Fruit fly (Drosophila melanogaster): ENCODE measurements around the gene CG11037.
A peak's percentile ranks its signal among the peaks of the same experiment; 100 is the strongest.

Gene CG11037

DNA sequence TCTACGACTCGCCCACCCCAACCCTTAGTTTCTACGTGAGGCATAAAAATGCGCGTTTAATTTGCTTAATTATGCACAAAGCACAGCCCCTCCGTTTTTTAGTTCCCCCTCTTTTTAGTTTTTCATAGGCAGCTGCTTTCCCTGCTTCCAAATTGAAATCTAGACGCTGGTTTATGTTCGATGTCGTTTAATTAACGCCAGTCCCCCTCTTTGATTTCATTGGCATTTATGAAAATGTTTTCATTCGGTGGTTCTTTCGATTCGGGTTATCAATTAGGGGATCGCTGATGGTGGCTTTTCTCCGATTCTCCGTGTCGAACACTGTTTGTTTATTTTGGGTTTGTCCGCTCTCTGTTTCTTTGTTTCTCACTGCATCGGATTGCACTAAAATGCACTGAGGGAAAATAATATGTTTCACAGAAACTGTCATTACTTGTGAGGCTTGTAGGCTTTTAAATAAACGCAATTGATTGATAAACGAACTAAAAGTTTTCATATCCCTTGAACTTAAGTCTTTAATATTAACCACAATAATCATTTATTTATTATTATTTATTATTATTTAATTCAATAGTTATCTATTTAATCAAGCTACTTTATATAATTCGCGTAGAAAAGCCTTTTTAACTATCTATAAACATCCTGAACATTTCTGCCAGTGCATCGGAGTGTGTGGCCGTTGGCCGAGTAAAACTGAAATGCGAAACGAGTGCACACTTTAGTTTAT, 31.0 kb downstream of the CG11037 start (continued):
- TF ChIP-seq CG10321 (GFP tag; IDR thresholded peaks at IDR 0.05), result no peak
- no peak for TF ChIP-seq lmd (GFP tag; IDR thresholded peaks at IDR 0.05)
- peak; percentile 79 for TF ChIP-seq gem (tag; optimal IDR thresholded peaks at IDR 0.05)
- no peak for TF ChIP-seq Hmx (GFP tag; optimal IDR thresholded peaks at IDR 0.05)
- no peak for TF ChIP-seq pum (GFP tag; optimal IDR thresholded peaks at IDR 0.05)
- TF ChIP-seq CG1529 (GFP tag; optimal IDR thresholded peaks at IDR 0.05), result peak; percentile 17
- TF ChIP-seq zen (tag; optimal IDR thresholded peaks at IDR 0.05), result peak; percentile 41
- no peak for TF ChIP-seq Myb (GFP tag; optimal IDR thresholded peaks at IDR 0.05)
- no peak for TF ChIP-seq CG18764 (GFP tag; optimal IDR thresholded peaks at IDR 0.05)
- TF ChIP-seq az2 (GFP tag; optimal IDR thresholded peaks at IDR 0.05), result peak; percentile 50
- TF ChIP-seq zfh2 (GFP tag; optimal IDR thresholded peaks at IDR 0.05), result no peak
- TF ChIP-seq CG34224 (GFP tag; IDR thresholded peaks at IDR 0.05; ENCODE audit: partially characterized antibody), result no peak
- TF ChIP-seq CG11247 (GFP tag; IDR thresholded peaks at IDR 0.05), result no peak
- no peak for TF ChIP-seq en (GFP tag; optimal IDR thresholded peaks at IDR 0.05)
- peak; percentile 8 for TF ChIP-seq CG16815 (GFP tag; optimal IDR thresholded peaks at IDR 0.05)
- TF ChIP-seq sna (GFP tag; IDR thresholded peaks at IDR 0.05; ENCODE audit: partially characterized antibody), result no peak
- TF ChIP-seq Abd-B (GFP tag; optimal IDR thresholded peaks at IDR 0.05), result peak; percentile 48
- TF ChIP-seq CG11398 (GFP tag; optimal IDR thresholded peaks at IDR 0.05), result no peak
- no peak for TF ChIP-seq da (GFP tag; optimal IDR thresholded peaks at IDR 0.05)
- TF ChIP-seq NfI (GFP tag; optimal IDR thresholded peaks at IDR 0.05), result no peak
- peak; percentile 72 for TF ChIP-seq Drgx (GFP tag; IDR thresholded peaks at IDR 0.05)
- TF ChIP-seq CG2116 (GFP tag; optimal IDR thresholded peaks at IDR 0.05), result no peak
- TF ChIP-seq luna (GFP tag; optimal IDR thresholded peaks at IDR 0.05), result no peak
- TF ChIP-seq Med (GFP tag), result no peak
- TF ChIP-seq Nf-YC (tag; optimal IDR thresholded peaks at IDR 0.05), result no peak
- no peak for TF ChIP-seq chm (GFP tag; IDR thresholded peaks at IDR 0.05)
- no peak for TF ChIP-seq Taf1 (GFP tag; IDR thresholded peaks at IDR 0.05)
- no peak for TF ChIP-seq rib (GFP tag; IDR thresholded peaks at IDR 0.05)
- TF ChIP-seq CG11695 (GFP tag; IDR thresholded peaks at IDR 0.05), result no peak
- no peak for TF ChIP-seq CG1647 (GFP tag; optimal IDR thresholded peaks at IDR 0.05)
- no peak for TF ChIP-seq ems (GFP tag; optimal IDR thresholded peaks at IDR 0.05)
- no peak for TF ChIP-seq h (optimal IDR thresholded peaks at IDR 0.05)
- TF ChIP-seq HLHmδ (GFP tag; optimal IDR thresholded peaks at IDR 0.05), result no peak
- no peak for TF ChIP-seq CG17612 (GFP tag; IDR thresholded peaks at IDR 0.05)
- no peak for TF ChIP-seq bowl (GFP tag; IDR thresholded peaks at IDR 0.05)
- peak; percentile 65 for TF ChIP-seq CG8924 (tag; optimal IDR thresholded peaks at IDR 0.05)
- no peak for TF ChIP-seq CG33213 (GFP tag; optimal IDR thresholded peaks at IDR 0.05)
- TF ChIP-seq CG7786 (GFP tag; optimal IDR thresholded peaks at IDR 0.05), result no peak
- TF ChIP-seq CG4424 (GFP tag; optimal IDR thresholded peaks at IDR 0.05), result peak; percentile 39
- TF ChIP-seq Sox102F (GFP tag; optimal IDR thresholded peaks at IDR 0.05), result peak; percentile 73
- TF ChIP-seq tio (GFP tag; optimal IDR thresholded peaks at IDR 0.05), result peak; percentile 22
- TF ChIP-seq CG6254 (GFP tag; optimal IDR thresholded peaks at IDR 0.05), result peak; percentile 58
- no peak for TF ChIP-seq Jarid2 (GFP tag; optimal IDR thresholded peaks at IDR 0.05)
- peak; percentile 72 for TF ChIP-seq CG15601 (tag; optimal IDR thresholded peaks at IDR 0.05)
- TF ChIP-seq danr (GFP tag; IDR thresholded peaks at IDR 0.05), result no peak
- no peak for TF ChIP-seq pzg (GFP tag; optimal IDR thresholded peaks at IDR 0.05)
- TF ChIP-seq org-1 (GFP tag; optimal IDR thresholded peaks at IDR 0.05), result no peak
- TF ChIP-seq trem (tag; optimal IDR thresholded peaks at IDR 0.05), result peak; percentile 59
- TF ChIP-seq CG4617 (GFP tag; optimal IDR thresholded peaks at IDR 0.05; ENCODE audit: borderline replicate concordance), result no peak
- no peak for TF ChIP-seq Atf3 (GFP tag; optimal IDR thresholded peaks at IDR 0.05)
- no peak for TF ChIP-seq tll (GFP tag; optimal IDR thresholded peaks at IDR 0.05)
